Worm (Caenorhabditis elegans) whole organism, early embryonic: ENCODE results near the gene ugt-4.
A peak's percentile ranks its signal among the peaks of the same experiment; 100 is the strongest.

Source experiments
- B0310.2 ChIP-seq: sonication (generic microtip); optimal IDR thresholded peaks from 2 replicates; lab custom pipeline; 2016; ENCODE audit warnings: mild to moderate bottlenecking, missing genetic modification characterization, missing compliant biosample characterization
- F13C5.2 ChIP-seq: sonication (generic microtip); optimal IDR thresholded peaks from 2 replicates; lab custom pipeline; 2017; ENCODE audit warnings: mild to moderate bottlenecking, missing genetic modification characterization, inconsistent platforms, missing compliant biosample characterization
- aly-1 ChIP-seq: sonication (generic microtip); optimal IDR thresholded peaks from 2 replicates; lab custom pipeline; 2016; ENCODE audit warnings: missing genetic modification characterization, missing compliant biosample characterization
- ama-1 ChIP-seq: fragments of 150-350 bp; optimal IDR thresholded peaks from 2 replicates; lab custom pipeline; 2014
- ceh-13 ChIP-seq: fragments of 200-800 bp; sonication (Bioruptor generic); optimal IDR thresholded peaks from 2 replicates; lab custom pipeline; 2018; ENCODE audit warnings: mild to moderate bottlenecking, missing genetic modification characterization, missing compliant biosample characterization
- ceh-36 ChIP-seq: sonication (generic microtip); optimal IDR thresholded peaks from 2 replicates; lab custom pipeline; 2016; ENCODE audit warnings: missing genetic modification characterization, inconsistent platforms, missing compliant biosample characterization
- ets-7 ChIP-seq: sonication (generic microtip); optimal IDR thresholded peaks from 2 replicates; lab custom pipeline; 2016; ENCODE audit warnings: missing genotype, missing genetic modification characterization, missing compliant biosample characterization
- flt-1 ChIP-seq: fragments of 200-800 bp; sonication (Bioruptor generic); IDR thresholded peaks from 2 replicates; pipeline ENCODE4 v1.3.6; 2022; ENCODE audit warnings: missing genetic modification characterization, missing compliant biosample characterization
- hmbx-1 ChIP-seq: sonication (generic microtip); optimal IDR thresholded peaks from 2 replicates; lab custom pipeline; 2016; ENCODE audit warnings: mild to moderate bottlenecking, missing genetic modification characterization, missing compliant biosample characterization
- hmg-4 ChIP-seq: fragments of 200-800 bp; sonication (Bioruptor generic); optimal IDR thresholded peaks from 2 replicates; lab custom pipeline; 2018; ENCODE audit warnings: mild to moderate bottlenecking, missing genetic modification characterization, missing compliant biosample characterization
- hnd-1 ChIP-seq: sonication (generic microtip); optimal IDR thresholded peaks from 2 replicates; lab custom pipeline; 2016; ENCODE audit warnings: missing genetic modification characterization, missing compliant biosample characterization
- pes-1 ChIP-seq: fragments of 200-800 bp; sonication (Bioruptor generic); IDR thresholded peaks from 2 replicates; pipeline ENCODE4 v1.3.6; 2022; ENCODE audit warnings: missing genetic modification reagents, missing genetic modification characterization, missing compliant biosample characterization
- scrt-1 ChIP-seq: fragments of 200-800 bp; sonication (Bioruptor generic); IDR thresholded peaks from 2 replicates; pipeline ENCODE4 v1.3.6; 2022; ENCODE audit warnings: missing genetic modification characterization, missing compliant biosample characterization
- sea-1 ChIP-seq: fragments of 200-800 bp; sonication (Bioruptor generic); conservative IDR thresholded peaks from 2 replicates; pipeline ENCODE4 v1.3.6; 2022; ENCODE audit warnings: missing genetic modification characterization, missing compliant biosample characterization
- tbx-11 ChIP-seq: fragments of 200-800 bp; sonication (Bioruptor generic); IDR thresholded peaks from 2 replicates; pipeline ENCODE4 v1.3.6; 2022; ENCODE audit warnings: missing genetic modification characterization, missing compliant biosample characterization
- tbx-37 ChIP-seq: fragments of 200-800 bp; sonication (Bioruptor generic); conservative IDR thresholded peaks from 2 replicates; pipeline ENCODE4 v1.3.6; 2022; ENCODE audit warnings: missing genetic modification reagents, missing genetic modification characterization, missing compliant biosample characterization
- tra-4 ChIP-seq: sonication (generic microtip); optimal IDR thresholded peaks from 2 replicates; lab custom pipeline; 2017; ENCODE audit warnings: missing genetic modification characterization, missing compliant biosample characterization

Gene ugt-4

ce11 chrV:12773852-12774251 lies 21.3 kb downstream of the ugt-4 start:
- no peak for TF ChIP-seq B0310.2
- TF ChIP-seq aly-1: no peak

DNA sequence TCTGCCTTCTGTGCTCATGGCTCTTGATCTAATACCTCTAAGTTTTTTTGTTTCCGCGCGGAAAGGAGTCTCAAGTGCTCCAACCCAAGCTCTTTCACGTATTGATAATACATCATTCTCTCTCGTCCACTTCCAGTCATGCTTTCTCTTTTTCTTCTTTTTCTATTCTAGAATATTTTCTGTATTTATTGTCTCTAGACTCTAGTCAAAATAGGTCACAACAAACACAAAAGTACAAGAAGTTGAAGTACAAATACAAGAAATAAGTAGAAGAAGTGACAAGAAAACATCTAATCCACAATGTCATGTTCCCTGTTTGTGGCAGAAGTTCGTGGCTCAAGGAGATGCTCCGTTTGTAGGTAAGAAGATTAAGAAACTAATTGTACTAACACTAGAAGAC lies 21.9 kb downstream of the ugt-4 start, which contains the start of gene ZC455.1:
ZC455.1 (plus strand) TSS at position 301 of the 400 bp plus-strand sequence.
- TF ChIP-seq tra-4: no peak
- TF ChIP-seq hmbx-1 (tag; lab: Kevin White, UChicago): no peak
- no peak for TF ChIP-seq tbx-11 (GFP tag; lab: Robert Waterston, UW)
- no peak for TF ChIP-seq B0310.2
- TF ChIP-seq hmg-4: no peak
- TF ChIP-seq flt-1: no peak
- TF ChIP-seq F13C5.2 (tag; lab: Kevin White, UChicago): no peak

DNA sequence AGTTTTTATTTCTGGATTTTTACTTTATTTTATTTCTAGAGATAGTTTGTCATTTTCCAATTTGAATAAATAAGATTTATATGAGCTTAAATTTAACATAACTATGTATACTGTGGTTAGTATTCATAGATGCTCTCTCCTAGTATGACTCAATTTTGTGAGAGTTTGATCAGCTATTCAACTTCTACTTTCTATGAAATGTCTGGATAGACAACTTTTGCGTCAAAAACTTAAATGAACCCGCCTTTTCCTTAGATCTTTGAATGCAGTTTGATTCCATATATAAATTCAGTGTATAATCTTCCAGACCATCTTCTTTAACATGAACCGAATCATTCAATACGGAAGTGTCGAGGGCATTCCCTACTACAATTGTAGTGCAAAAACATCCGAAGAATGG lies 26.2 kb downstream of the ugt-4 start, which contains the start of gene srt-43:
srt-43 (plus strand) TSS at position 301 of the 400 bp plus-strand sequence.
- TF ChIP-seq ceh-36 (tag; lab: Kevin White, UChicago) (no peak), tbx-11 (GFP tag; lab: Robert Waterston, UW) (no peak)

DNA sequence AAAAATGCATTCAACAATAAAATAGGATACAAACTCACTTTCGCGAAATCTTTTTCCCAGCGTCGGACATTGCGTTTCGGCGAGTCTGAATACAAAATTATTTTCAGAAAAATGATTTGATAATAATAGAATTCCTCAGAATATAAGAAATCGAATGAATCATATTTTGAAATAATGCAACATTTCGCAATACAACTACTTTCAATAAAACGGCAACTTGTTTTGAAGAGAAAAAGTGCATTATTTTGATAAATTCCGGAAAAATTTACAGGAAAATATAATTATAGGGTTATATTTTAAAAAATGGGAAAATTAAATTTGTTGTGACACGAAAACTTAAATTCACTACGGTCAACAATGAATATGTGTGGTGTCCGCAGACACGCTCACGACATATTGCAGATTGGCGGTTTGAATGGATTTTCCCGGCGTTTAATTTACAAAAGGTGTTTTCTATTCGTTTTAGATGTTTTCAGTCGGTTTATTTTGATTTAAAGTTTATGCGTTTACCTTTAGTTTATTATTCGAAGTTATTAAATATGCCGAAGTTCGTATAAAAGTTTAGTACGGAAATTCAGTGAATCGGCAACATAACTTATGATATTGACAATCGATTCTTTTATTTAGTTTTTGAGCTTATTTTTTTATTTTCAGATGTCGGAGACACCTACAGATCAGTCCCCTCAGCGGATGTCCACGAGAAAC lies 31.7 kb downstream of the ugt-4 start, which contains the start of the genes abcf-1 and scc-3:
abcf-1 (minus strand) TSS at position 85 of the 705 bp plus-strand sequence.
scc-3 (plus strand) TSS at position 655 of the 705 bp plus-strand sequence.
- TF ChIP-seq aly-1 (no peak), hmg-4 (no peak), hnd-1 (tag; lab: Kevin White, UChicago) (no peak), F13C5.2 (tag; lab: Kevin White, UChicago) (peak; percentile 20), scrt-1 (no peak), B0310.2 (no peak)

DNA sequence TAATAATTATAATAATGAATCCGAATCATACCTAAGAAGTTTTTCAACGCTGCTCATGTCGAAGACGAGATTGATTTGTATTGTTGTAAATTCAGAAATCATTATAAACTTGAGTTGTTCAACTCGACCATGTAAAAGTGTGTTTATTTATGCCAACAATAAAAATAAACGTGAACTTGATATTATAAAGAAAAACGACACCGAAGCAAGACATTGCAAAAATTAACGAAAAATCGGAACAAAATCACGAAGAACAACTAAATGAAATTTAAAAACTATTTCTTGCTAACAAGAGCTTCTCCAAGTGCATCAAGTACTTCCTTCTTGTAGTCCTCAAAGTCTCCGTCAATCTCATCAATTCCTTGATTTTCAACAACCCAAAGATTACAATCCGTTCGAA lies 34.2 kb downstream of the ugt-4 start, which contains the start of gene F18E2.15:
F18E2.15 (minus strand) TSS at position 101 of the 400 bp plus-strand sequence.
- TF ChIP-seq ceh-36 (tag; lab: Kevin White, UChicago) (no peak), ets-7 (tag; lab: Kevin White, UChicago) (no peak), hmg-4 (no peak), hmbx-1 (tag; lab: Kevin White, UChicago) (no peak), F13C5.2 (tag; lab: Kevin White, UChicago) (no peak), flt-1 (no peak), ama-1 (no peak), aly-1 (no peak), pes-1 (GFP tag; lab: Robert Waterston, UW) (no peak), tbx-37 (GFP tag; lab: Robert Waterston, UW) (no peak), tbx-11 (GFP tag; lab: Robert Waterston, UW) (no peak), B0310.2 (no peak), hnd-1 (tag; lab: Kevin White, UChicago) (no peak)

- TF ChIP-seq ceh-13 (GFP tag; lab: Kevin White, UChicago) (no peak), ceh-36 (tag; lab: Kevin White, UChicago) (no peak), scrt-1 (no peak), ets-7 (tag; lab: Kevin White, UChicago) (no peak), pes-1 (GFP tag; lab: Robert Waterston, UW) (no peak), sea-1 (GFP tag; lab: Robert Waterston, UW) (no peak), F13C5.2 (tag; lab: Kevin White, UChicago) (no peak), hnd-1 (tag; lab: Kevin White, UChicago) (no peak), B0310.2 (no peak), aly-1 (no peak), tbx-37 (GFP tag; lab: Robert Waterston, UW) (no peak), ama-1 (no peak), flt-1 (no peak), tra-4 (no peak), hmbx-1 (tag; lab: Kevin White, UChicago) (no peak), tbx-11 (GFP tag; lab: Robert Waterston, UW) (no peak)
Observed at ce11 chrV:12759660-12760059, 35.5 kb downstream of the ugt-4 start, which contains the start of gene papl-1. TSS of gene papl-1 (minus strand) at chrV:12759760.

ce11 chrV:12754839-12755238 lies 40.3 kb downstream of the ugt-4 start, which contains the start of gene gpa-13:
TSS of gene gpa-13 (minus strand) at chrV:12754939.
- TF ChIP-seq hmbx-1 (tag; lab: Kevin White, UChicago): no peak
- no peak for TF ChIP-seq F13C5.2 (tag; lab: Kevin White, UChicago)
- no peak for TF ChIP-seq ceh-36 (tag; lab: Kevin White, UChicago)
- TF ChIP-seq hmg-4: no peak
- TF ChIP-seq ama-1: no peak
- TF ChIP-seq scrt-1: no peak
- TF ChIP-seq aly-1: no peak
- no peak for TF ChIP-seq flt-1
- no peak for TF ChIP-seq pes-1 (GFP tag; lab: Robert Waterston, UW)
- TF ChIP-seq tra-4: no peak
- TF ChIP-seq hnd-1 (tag; lab: Kevin White, UChicago): no peak
- TF ChIP-seq tbx-37 (GFP tag; lab: Robert Waterston, UW): no peak
- no peak for TF ChIP-seq ets-7 (tag; lab: Kevin White, UChicago)
- TF ChIP-seq B0310.2: no peak
- no peak for TF ChIP-seq ceh-13 (GFP tag; lab: Kevin White, UChicago)

DNA sequence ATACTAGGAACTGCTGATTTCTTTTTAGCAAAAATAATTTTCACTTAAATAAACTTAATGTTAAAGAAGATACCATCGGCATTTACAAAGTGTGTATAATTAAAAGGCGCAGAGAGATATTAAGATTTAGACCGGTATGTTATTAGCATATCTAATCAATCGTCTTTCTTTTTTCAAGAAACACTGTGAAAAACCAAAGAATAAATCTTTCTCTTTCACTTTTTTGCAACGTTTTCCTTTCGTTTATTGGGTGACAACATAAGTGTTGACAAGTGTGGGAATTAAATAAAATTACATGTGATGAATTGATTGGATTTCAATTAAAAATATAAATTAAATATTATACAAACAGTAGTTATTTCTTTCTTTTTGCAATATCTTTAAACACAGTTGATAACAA lies 42.7 kb downstream of the ugt-4 start, which contains the start of gene C15C8.8:
C15C8.8 (minus strand) TSS at position 101 of the 400 bp plus-strand sequence.
- TF ChIP-seq tbx-11 (GFP tag; lab: Robert Waterston, UW) (no peak), hnd-1 (tag; lab: Kevin White, UChicago) (no peak), ets-7 (tag; lab: Kevin White, UChicago) (no peak), tra-4 (no peak), sea-1 (GFP tag; lab: Robert Waterston, UW) (no peak), F13C5.2 (tag; lab: Kevin White, UChicago) (no peak), ceh-13 (GFP tag; lab: Kevin White, UChicago) (no peak), ceh-36 (tag; lab: Kevin White, UChicago) (no peak), hmg-4 (no peak), hmbx-1 (tag; lab: Kevin White, UChicago) (no peak), B0310.2 (no peak), pes-1 (GFP tag; lab: Robert Waterston, UW) (no peak), scrt-1 (no peak), aly-1 (no peak), flt-1 (no peak), ama-1 (no peak), tbx-37 (GFP tag; lab: Robert Waterston, UW) (no peak)
